Fruit fly (Drosophila melanogaster): ENCODE results near the gene CG45089.

The CG45089 gene

dm6 chrX:7901153-7902038 lies 7.8 kb upstream of the CG45089 start, which contains the start of the genes RpS6 and bys (continued):
- peak; percentile 11 for TF ChIP-seq CG6254 (GFP tag; optimal IDR thresholded peaks at IDR 0.05)
- no peak for TF ChIP-seq CG7372 (GFP tag; IDR thresholded peaks at IDR 0.05)
- TF ChIP-seq CG18262 (tag; optimal IDR thresholded peaks at IDR 0.05) = peak; percentile 30
- TF ChIP-seq p53 (GFP tag; optimal IDR thresholded peaks at IDR 0.05) = peak; percentile 21
- TF ChIP-seq CG10147 (GFP tag; optimal IDR thresholded peaks at IDR 0.05) = peak; percentile 16
- peak; percentile 64 for TF ChIP-seq schlank (tag; optimal IDR thresholded peaks at IDR 0.05)
- 0 out of 2 replicates have a peak, but pooled peaks have one; percentile 36 for TF ChIP-seq sna (GFP tag; IDR thresholded peaks at IDR 0.05; ENCODE audit: partially characterized antibody)
- TF ChIP-seq CG14860 (GFP tag; IDR thresholded peaks at IDR 0.05; ENCODE audit: partially characterized antibody) = peak; percentile 77
- peak; percentile 32 for TF ChIP-seq CG8944 (GFP tag; optimal IDR thresholded peaks at IDR 0.05)
- TF ChIP-seq mam (GFP tag; optimal IDR thresholded peaks at IDR 0.05) = peak; percentile 31
- TF ChIP-seq fru (optimal IDR thresholded peaks at IDR 0.05) = no peak
- TF ChIP-seq Sry-δ (GFP tag; optimal IDR thresholded peaks at IDR 0.05) = peak; percentile 78
- no peak for TF ChIP-seq Gsc (GFP tag; IDR thresholded peaks at IDR 0.05)
- TF ChIP-seq CG17568 (GFP tag; optimal IDR thresholded peaks at IDR 0.05) = no peak
- TF ChIP-seq chn (GFP tag; optimal IDR thresholded peaks at IDR 0.05) = peak; percentile 37
- no peak for TF ChIP-seq C15 (GFP tag; IDR thresholded peaks at IDR 0.05)
- peak; percentile 7 for TF ChIP-seq slp2 (GFP tag; optimal IDR thresholded peaks at IDR 0.05)
- peak; percentile 51 for TF ChIP-seq odd (GFP tag; optimal IDR thresholded peaks at IDR 0.05)
- TF ChIP-seq Nf-YA (GFP tag; IDR thresholded peaks at IDR 0.05) = no peak
- TF ChIP-seq CG13123 (GFP tag; optimal IDR thresholded peaks at IDR 0.05) = no peak
- TF ChIP-seq CG11723 (GFP tag; optimal IDR thresholded peaks at IDR 0.05) = peak; percentile 13
- TF ChIP-seq Neu2 (GFP tag; optimal IDR thresholded peaks at IDR 0.05; ENCODE audit: borderline replicate concordance) = no peak
- TF ChIP-seq CG16815 (GFP tag; optimal IDR thresholded peaks at IDR 0.05) = peak; percentile 45
- peak; percentile 8 for TF ChIP-seq CG4820 (GFP tag; optimal IDR thresholded peaks at IDR 0.05)
- peak; percentile 20; the same call in 1 of the 2 replicates for TF ChIP-seq CG4730 (GFP tag; IDR thresholded peaks at IDR 0.05)
- no peak for TF ChIP-seq toy (GFP tag; IDR thresholded peaks at IDR 0.05)
- TF ChIP-seq CG10321 (GFP tag; IDR thresholded peaks at IDR 0.05) = no peak
- TF ChIP-seq Chrac-16 (GFP tag; optimal IDR thresholded peaks at IDR 0.05) = peak; percentile 48
- TF ChIP-seq CG12744 (GFP tag; optimal IDR thresholded peaks at IDR 0.05) = no peak
- peak; percentile 41 for TF ChIP-seq slou (GFP tag; optimal IDR thresholded peaks at IDR 0.05)
- peak; percentile 23 for TF ChIP-seq Side (GFP tag; optimal IDR thresholded peaks at IDR 0.05)
- TF ChIP-seq CG14441 (GFP tag; IDR thresholded peaks at IDR 0.05) = peak; percentile 58
- peak in 1 of 2 experiments; percentile 65 for TF ChIP-seq crp (GFP tag; optimal IDR thresholded peaks at IDR 0.05)
- no peak for TF ChIP-seq Dip2 (GFP tag; IDR thresholded peaks at IDR 0.05)
- peak; percentile 2 for TF ChIP-seq CG7745 (tag; optimal IDR thresholded peaks at IDR 0.05)
- TF ChIP-seq peb (GFP tag; IDR thresholded peaks at IDR 0.05) = no peak
- TF ChIP-seq ham (GFP tag; IDR thresholded peaks at IDR 0.05) = no peak
- peak; percentile 63 for TF ChIP-seq CG17385 (GFP tag; optimal IDR thresholded peaks at IDR 0.05)
- TF ChIP-seq D (optimal IDR thresholded peaks at IDR 0.05) = no peak
- TF ChIP-seq D (GFP tag; optimal IDR thresholded peaks at IDR 0.05) = peak; percentile 10
- TF ChIP-seq Ets97D (GFP tag; optimal IDR thresholded peaks at IDR 0.05) = peak; percentile 96
- TF ChIP-seq dysf (GFP tag; IDR thresholded peaks at IDR 0.05) = peak; percentile 42; the same call in 2 of the 3 replicates
- peak; percentile 38 for TF ChIP-seq MBD-R2 (GFP tag; IDR thresholded peaks at IDR 0.05)
- peak; percentile 35 for TF ChIP-seq CG2678 (tag; optimal IDR thresholded peaks at IDR 0.05)
- peak; percentile 38 for TF ChIP-seq al (GFP tag; IDR thresholded peaks at IDR 0.05)
- no peak for TF ChIP-seq CG6654 (GFP tag; optimal IDR thresholded peaks at IDR 0.05)
- peak; percentile 82 for TF ChIP-seq CG7928 (GFP tag; optimal IDR thresholded peaks at IDR 0.05)
- TF ChIP-seq CG16813 (GFP tag; IDR thresholded peaks at IDR 0.05; ENCODE audit: partially characterized antibody) = peak; percentile 87
- TF ChIP-seq CG2120 (GFP tag; optimal IDR thresholded peaks at IDR 0.05) = peak; percentile 62
- peak; percentile 39 for TF ChIP-seq CG2712 (tag; optimal IDR thresholded peaks at IDR 0.05)

All from whole organism, embryonic.